Worm (Caenorhabditis elegans) whole organism, L4 larva: Measurements from ENCODE around the gene F59A7.2.

Source experiments
- F49E8.2 ChIP-seq: sonication (generic microtip); optimal IDR thresholded peaks from 2 replicates; lab custom pipeline; 2016; ENCODE audit warnings: missing compliant biosample characterization, mild to moderate bottlenecking, missing genetic modification characterization, borderline replicate concordance
- ZK546.5 ChIP-seq, 2 experiments: sonication (generic microtip); optimal IDR thresholded peaks; 2 replicates each; lab custom pipeline; 2017; ENCODE audit warnings: missing biosample characterization in 2 of 2, missing genetic modification characterization in 2 of 2
- daf-8 ChIP-seq: fragments of 200-800 bp; sonication (Bioruptor generic); IDR thresholded peaks from 2 replicates; pipeline ENCODE4 v1.3.6; 2022; ENCODE audit warnings: missing genetic modification characterization, missing compliant biosample characterization
- dmd-6 ChIP-seq: fragments of 200-800 bp; sonication (Bioruptor generic); IDR thresholded peaks from 2 replicates; pipeline ENCODE4 v1.3.6; 2022; ENCODE audit warnings: missing genetic modification reagents, missing genetic modification characterization, missing compliant biosample characterization
- dmd-8 ChIP-seq: fragments of 200-800 bp; sonication (Bioruptor generic); IDR thresholded peaks from 2 replicates; pipeline ENCODE4 v1.3.6; 2022; ENCODE audit warnings: missing genetic modification characterization, missing compliant biosample characterization
- lin-13 ChIP-seq: fragments of 150-350 bp; optimal IDR thresholded peaks from 2 replicates; lab custom pipeline; 2014; ENCODE audit warnings: missing biosample characterization, missing genetic modification reagents, missing genetic modification characterization
- lsy-2 ChIP-seq, 2 experiments: fragments of 150-350 bp in 1 of 2; sonication (generic microtip) in 1 of 2; optimal IDR thresholded peaks; 2 replicates each; lab custom pipeline; 2014 to 2017; ENCODE audit warnings: missing biosample characterization in 2 of 2, missing genetic modification characterization in 2 of 2
- madf-5 ChIP-seq, 2 experiments: fragments of 200-800 bp; sonication (Bioruptor generic); IDR thresholded peaks; 2 replicates each; pipeline ENCODE4 v1.3.6; 2022; ENCODE audit warnings: missing compliant biosample characterization in 2 of 2, missing genetic modification characterization in 2 of 2
- nhr-28 ChIP-seq: fragments of 150-350 bp; optimal IDR thresholded peaks from 2 replicates; lab custom pipeline; 2014; ENCODE audit warnings: missing biosample characterization, missing genetic modification characterization
- nhr-6 ChIP-seq: fragments of 150-350 bp; optimal IDR thresholded peaks from 2 replicates; lab custom pipeline; 2014; ENCODE audit warnings: missing biosample characterization, missing genetic modification characterization
- unc-130 ChIP-seq: sonication (generic microtip); optimal IDR thresholded peaks from 2 replicates; lab custom pipeline; 2016; ENCODE audit warnings: missing genetic modification reagents, missing genetic modification characterization, missing compliant biosample characterization
- unc-39 ChIP-seq: sonication (generic microtip); optimal IDR thresholded peaks from 2 replicates; lab custom pipeline; 2017; ENCODE audit warnings: missing biosample characterization, missing genetic modification characterization

DNA sequence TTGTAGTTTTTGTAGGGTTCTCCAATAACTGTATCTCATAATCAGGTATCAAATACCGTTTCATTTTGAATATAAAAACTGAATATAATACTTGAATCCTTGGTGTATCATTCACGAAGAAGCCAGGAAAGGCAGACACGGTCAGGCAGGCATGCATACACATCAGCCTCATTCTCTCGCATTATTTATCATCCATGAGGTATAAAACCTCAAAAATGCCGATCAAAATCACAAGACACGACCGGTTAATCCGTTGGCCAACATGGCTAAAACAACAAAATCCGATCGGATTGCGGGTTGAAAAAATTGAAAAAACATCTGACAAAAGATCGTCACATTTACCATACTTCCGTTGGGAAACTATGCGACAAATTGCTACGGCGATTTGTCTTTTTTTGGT lies 6.0 kb upstream of the F59A7.2 start, which contains the start of gene F59A7.5:
- TF ChIP-seq F49E8.2, result no peak
- no peak for TF ChIP-seq unc-39 (tag; lab: Kevin White, UChicago)
- no peak for TF ChIP-seq nhr-6 (tag; lab: Kevin White, UChicago)
- no peak for TF ChIP-seq ZK546.5 (tag; optimal IDR thresholded peaks at IDR 0.05; lab: Kevin White, UChicago)
- TF ChIP-seq daf-8 (GFP tag; lab: Robert Waterston, UW), result no peak
- no peak for TF ChIP-seq lsy-2 (tag; optimal IDR thresholded peaks at IDR 0.05; lab: Kevin White, UChicago)
- no peak for TF ChIP-seq unc-130 (GFP tag; lab: Kevin White, UChicago)
- no peak for TF ChIP-seq lin-13 (GFP tag; lab: Kevin White, UChicago)
- no peak for TF ChIP-seq dmd-8
- TF ChIP-seq madf-5 (GFP tag; IDR thresholded peaks at IDR 0.05; lab: Robert Waterston, UW), result no peak
- TF ChIP-seq nhr-28, result no peak
- no peak for TF ChIP-seq dmd-6
